Fruit fly (Drosophila melanogaster) whole organism, pupa: ENCODE data around the gene ksh.

ENCODE experiments used
- CG14655 ChIP-seq: fragments of 200-800 bp; sonication (Bioruptor generic); optimal IDR thresholded peaks from 3 replicates; lab custom pipeline; 2017; ENCODE audit warnings: mild to moderate bottlenecking, missing biosample characterization, missing genetic modification reagents, missing genetic modification characterization
- CG8159 ChIP-seq: fragments of 200-800 bp; sonication (Bioruptor generic); optimal IDR thresholded peaks from 3 replicates; lab custom pipeline; 2018; ENCODE audit warnings: missing biosample characterization, mild to moderate bottlenecking, missing genetic modification characterization, moderate library complexity
- EcR ChIP-seq: fragments of 200-800 bp; sonication (Bioruptor generic); optimal IDR thresholded peaks from 3 replicates; lab custom pipeline; 2019; ENCODE audit warnings: missing biosample characterization, missing genetic modification characterization, mild to moderate bottlenecking, moderate library complexity, missing genetic modification reagents

- TF ChIP-seq EcR (GFP tag; lab: Kevin White, UChicago) (peak; percentile 35), CG8159 (tag; lab: Kevin White, UChicago) (no peak), CG14655 (GFP tag; lab: Kevin White, UChicago) (no peak)
Observed at dm6 chrX:19497782-19498440, 3.1 kb upstream of the ksh start.
